Fruit fly (Drosophila melanogaster) Kc167 (cell line): ENCODE results near the gene djl.

Source experiments
- Sin3A ChIP-seq: fragments of >200 bp; optimal IDR thresholded peaks from 2 replicates; lab custom pipeline; 2018; ENCODE audit warnings: missing external identifiers
- h ChIP-seq: fragments of >200 bp; optimal IDR thresholded peaks from 3 replicates; lab custom pipeline; 2018; ENCODE audit warnings: missing external identifiers
- psq ChIP-seq: fragments of >200 bp; optimal IDR thresholded peaks from 2 replicates; lab custom pipeline; 2017; ENCODE audit warnings: missing external identifiers
- ttk ChIP-seq: sonication (Bioruptor generic); optimal IDR thresholded peaks from 2 replicates; lab custom pipeline; 2017; ENCODE audit warnings: missing external identifiers

DNA sequence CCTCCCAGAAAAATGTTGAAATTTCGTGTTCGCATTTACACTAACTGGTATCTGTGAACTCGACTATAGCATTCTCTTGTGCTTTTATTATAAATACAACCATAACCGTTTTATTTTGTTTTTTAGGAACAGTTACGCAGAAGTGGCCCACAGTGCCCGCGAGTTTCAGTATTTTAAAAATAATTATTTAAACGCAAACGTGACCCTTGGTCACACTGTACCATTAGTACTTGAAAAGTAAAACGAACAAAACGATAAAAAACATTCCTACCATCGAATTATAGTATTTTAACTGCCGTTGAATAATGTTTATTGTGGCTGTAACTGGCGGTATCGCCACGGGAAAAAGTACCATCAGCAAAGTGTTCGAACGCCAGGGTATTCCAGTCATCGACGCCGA, 21.4 kb downstream of the djl start, which contains the start of gene Dpck:
- TF ChIP-seq Sin3A (no peak), psq (lab: Kevin White, UChicago) (no peak), ttk (no peak), h (lab: Kevin White, UChicago) (no peak)
